Fruit fly (Drosophila melanogaster) whole organism, embryonic: ENCODE results near the gene Herc4.

ENCODE experiments used
- ATbp ChIP-seq: fragments of 200-800 bp; sonication (Bioruptor generic); optimal IDR thresholded peaks from 2 replicates; lab custom pipeline; 2017; ENCODE audit warnings: missing biosample characterization, mild to moderate bottlenecking, missing genetic modification characterization, missing genetic modification reagents
- Abd-B ChIP-seq: fragments of 200-800 bp; sonication (Bioruptor generic); optimal IDR thresholded peaks from 2 replicates; lab custom pipeline; 2018; ENCODE audit warnings: missing biosample characterization, mild to moderate bottlenecking, missing genetic modification characterization, moderate library complexity
- CG10543 ChIP-seq: fragments of 200-800 bp; sonication (Bioruptor generic); optimal IDR thresholded peaks from 3 replicates; lab custom pipeline; 2017; ENCODE audit warnings: missing biosample characterization, mild to moderate bottlenecking, missing genetic modification characterization, moderate library complexity
- CG11504 ChIP-seq: fragments of 200-800 bp; sonication (Bioruptor generic); optimal IDR thresholded peaks from 3 replicates; lab custom pipeline; 2019; ENCODE audit warnings: missing biosample characterization, mild to moderate bottlenecking, missing genetic modification characterization, moderate library complexity
- CG11560 ChIP-seq: fragments of 200-800 bp; sonication (Bioruptor generic); IDR thresholded peaks from 3 replicates; pipeline ENCODE4 v1.3.6; 2022; ENCODE audit warnings: missing biosample characterization, missing genetic modification characterization
- CG12769 ChIP-seq: fragments of 200-800 bp; sonication (Bioruptor generic); optimal IDR thresholded peaks from 2 replicates; lab custom pipeline; 2019; ENCODE audit warnings: missing biosample characterization, mild to moderate bottlenecking, missing genetic modification characterization, moderate library complexity
- CG13123 ChIP-seq: fragments of 200-800 bp; sonication (Bioruptor generic); optimal IDR thresholded peaks from 2 replicates; lab custom pipeline; 2016; ENCODE audit warnings: missing biosample characterization, missing genetic modification characterization
- CG13424 ChIP-seq: fragments of 200-800 bp; sonication (Bioruptor generic); optimal IDR thresholded peaks from 2 replicates; lab custom pipeline; 2019; ENCODE audit warnings: missing biosample characterization, mild to moderate bottlenecking, missing genetic modification characterization, moderate library complexity
- CG14014 ChIP-seq: fragments of 200-800 bp; sonication (Bioruptor generic); IDR thresholded peaks from 2 replicates; pipeline ENCODE4 v1.3.6; 2022; ENCODE audit warnings: missing biosample characterization, missing genetic modification characterization
- CG15601 ChIP-seq: fragments of 200-800 bp; sonication (Bioruptor generic); optimal IDR thresholded peaks from 3 replicates; lab custom pipeline; 2019; ENCODE audit warnings: missing biosample characterization, mild to moderate bottlenecking, missing genetic modification characterization, moderate library complexity
- CG15696 ChIP-seq: fragments of 200-800 bp; sonication (Bioruptor generic); optimal IDR thresholded peaks from 2 replicates; lab custom pipeline; 2019; ENCODE audit warnings: missing biosample characterization, mild to moderate bottlenecking, missing genetic modification characterization, moderate library complexity
- CG17829 ChIP-seq: fragments of 200-800 bp; optimal IDR thresholded peaks from 2 replicates; lab custom pipeline; 2019; ENCODE audit warnings: missing biosample characterization, mild to moderate bottlenecking, missing genetic modification characterization, moderate library complexity
- CG18764 ChIP-seq: fragments of 200-800 bp; sonication (Bioruptor generic); optimal IDR thresholded peaks from 3 replicates; lab custom pipeline; 2016; ENCODE audit warnings: missing biosample characterization, missing genetic modification characterization
- CG30020 ChIP-seq: fragments of 200-800 bp; optimal IDR thresholded peaks from 2 replicates; lab custom pipeline; 2019; ENCODE audit warnings: missing biosample characterization, mild to moderate bottlenecking, missing genetic modification characterization, moderate library complexity
- CG31224 ChIP-seq: fragments of 200-800 bp; sonication (Bioruptor generic); IDR thresholded peaks from 2 replicates; pipeline ENCODE4 v1.3.6; 2022; ENCODE audit warnings: missing biosample characterization, missing genetic modification characterization
- CG3407 ChIP-seq: fragments of 200-800 bp; sonication (Bioruptor generic); optimal IDR thresholded peaks from 2 replicates; lab custom pipeline; 2018; ENCODE audit warnings: missing biosample characterization, mild to moderate bottlenecking, missing genetic modification characterization
- CG3847 ChIP-seq: fragments of 200-800 bp; sonication (Bioruptor generic); IDR thresholded peaks from 2 replicates; pipeline ENCODE4 v1.3.6; 2022; ENCODE audit warnings: missing biosample characterization, missing genetic modification characterization
- CG42726 ChIP-seq: fragments of 200-800 bp; sonication (Bioruptor generic); IDR thresholded peaks from 2 replicates; pipeline ENCODE4 v1.3.6; 2022; ENCODE audit warnings: missing biosample characterization, missing genetic modification characterization; ENCODE audit not compliant: partially characterized antibody
- CG4404 ChIP-seq: fragments of 200-800 bp; sonication (Bioruptor generic); IDR thresholded peaks from 2 replicates; pipeline ENCODE4 v1.3.6; 2022; ENCODE audit warnings: missing biosample characterization, missing genetic modification characterization
- CG5953 ChIP-seq: fragments of 200-800 bp; sonication (Bioruptor generic); IDR thresholded peaks from 2 replicates; pipeline ENCODE4 v1.3.6; 2022; ENCODE audit warnings: missing biosample characterization, missing genetic modification characterization
- CG8924 ChIP-seq: fragments of 200-800 bp; optimal IDR thresholded peaks from 3 replicates; lab custom pipeline; 2019; ENCODE audit warnings: missing biosample characterization, mild to moderate bottlenecking, missing genetic modification characterization, moderate library complexity
- CG9797 ChIP-seq: fragments of 200-800 bp; sonication (Bioruptor generic); optimal IDR thresholded peaks from 3 replicates; lab custom pipeline; 2018; ENCODE audit warnings: missing biosample characterization, mild to moderate bottlenecking, missing genetic modification characterization
- CG9817 ChIP-seq: fragments of 200-800 bp; sonication (Bioruptor generic); optimal IDR thresholded peaks from 2 replicates; lab custom pipeline; 2018; ENCODE audit warnings: missing biosample characterization, mild to moderate bottlenecking, missing genetic modification characterization, moderate library complexity
- CG9932 ChIP-seq: fragments of 200-800 bp; sonication (Bioruptor generic); IDR thresholded peaks from 2 replicates; pipeline ENCODE4 v1.3.6; 2022; ENCODE audit warnings: missing biosample characterization, missing genetic modification characterization
- D19B ChIP-seq: fragments of 200-800 bp; sonication (Bioruptor generic); optimal IDR thresholded peaks from 2 replicates; lab custom pipeline; 2017; ENCODE audit warnings: missing biosample characterization, mild to moderate bottlenecking, missing genetic modification characterization
- Dfd ChIP-seq, 2 experiments: fragments of >200 bp; optimal IDR thresholded peaks; 2 replicates each; lab custom pipeline; 2017; ENCODE audit warnings: missing biosample characterization in 2 of 2, missing genetic modification characterization in 2 of 2
- H2.0 ChIP-seq: fragments of 200-800 bp; sonication (Bioruptor generic); IDR thresholded peaks from 2 replicates; pipeline ENCODE4 v1.3.6; 2022; ENCODE audit warnings: missing biosample characterization, missing genetic modification characterization
- HmgD ChIP-seq: fragments of 200-800 bp; sonication (Bioruptor generic); optimal IDR thresholded peaks from 3 replicates; lab custom pipeline; 2016; ENCODE audit warnings: missing biosample characterization, missing genetic modification characterization
- Hr51 ChIP-seq, 2 experiments: fragments of 200-800 bp; sonication (Bioruptor generic); optimal IDR thresholded peaks; 2 replicates in 1 of 2; 3 replicates in 1 of 2; lab custom pipeline; 2016 to 2018; ENCODE audit warnings: missing biosample characterization in 2 of 2, missing genetic modification characterization in 2 of 2, mild to moderate bottlenecking in 1 of 2, moderate library complexity in 1 of 2
- MTF-1 ChIP-seq: fragments of 200-800 bp; sonication (Bioruptor generic); optimal IDR thresholded peaks from 2 replicates; lab custom pipeline; 2018; ENCODE audit warnings: missing biosample characterization, mild to moderate bottlenecking, missing genetic modification characterization, borderline replicate concordance
- Nf-YB ChIP-seq: fragments of 200-800 bp; sonication (Bioruptor generic); optimal IDR thresholded peaks from 3 replicates; lab custom pipeline; 2019; ENCODE audit warnings: missing biosample characterization, mild to moderate bottlenecking, missing genetic modification characterization, moderate library complexity
- PHDP ChIP-seq: fragments of 200-800 bp; sonication (Bioruptor generic); optimal IDR thresholded peaks from 3 replicates; lab custom pipeline; 2018; ENCODE audit warnings: missing biosample characterization, mild to moderate bottlenecking, missing genetic modification characterization, moderate library complexity
- Sin3A ChIP-seq: fragments of >200 bp; optimal IDR thresholded peaks from 2 replicates; lab custom pipeline; 2018
- cato ChIP-seq: fragments of 200-800 bp; sonication (Bioruptor generic); optimal IDR thresholded peaks from 2 replicates; lab custom pipeline; 2016; ENCODE audit warnings: missing biosample characterization, missing genetic modification characterization, borderline replicate concordance
- caup ChIP-seq: fragments of 200-800 bp; sonication (Bioruptor generic); optimal IDR thresholded peaks from 3 replicates; lab custom pipeline; 2017; ENCODE audit warnings: missing biosample characterization, mild to moderate bottlenecking, missing genetic modification characterization, moderate library complexity; ENCODE audit not compliant: severe bottlenecking
- chif ChIP-seq, 2 experiments: fragments of 200-800 bp; sonication (Bioruptor generic); optimal IDR thresholded peaks; 3 replicates each; lab custom pipeline; 2016; ENCODE audit warnings: missing biosample characterization in 2 of 2, missing genetic modification characterization in 2 of 2
- chn ChIP-seq: fragments of 200-800 bp; sonication (Bioruptor generic); optimal IDR thresholded peaks from 2 replicates; lab custom pipeline; 2016; ENCODE audit warnings: missing biosample characterization, missing genetic modification characterization
- dpn ChIP-seq, 2 experiments: fragments of 200-800 bp; sonication (Bioruptor generic); optimal IDR thresholded peaks; 3 replicates each; lab custom pipeline; 2016; ENCODE audit warnings: missing biosample characterization in 2 of 2, missing genetic modification characterization in 2 of 2
- ems ChIP-seq: fragments of 200-800 bp; sonication (Bioruptor generic); optimal IDR thresholded peaks from 3 replicates; lab custom pipeline; 2016; ENCODE audit warnings: missing biosample characterization, missing genetic modification characterization
- ewg ChIP-seq: fragments of 200-800 bp; sonication (Bioruptor generic); optimal IDR thresholded peaks from 3 replicates; lab custom pipeline; 2017; ENCODE audit warnings: mild to moderate bottlenecking, missing biosample characterization, missing genetic modification reagents, missing genetic modification characterization
- her ChIP-seq: fragments of 200-800 bp; sonication (Bioruptor generic); optimal IDR thresholded peaks from 2 replicates; lab custom pipeline; 2016; ENCODE audit warnings: missing biosample characterization, missing genetic modification characterization
- jumu ChIP-seq: fragments of 200-800 bp; sonication (Bioruptor generic); optimal IDR thresholded peaks from 3 replicates; lab custom pipeline; 2016; ENCODE audit warnings: missing biosample characterization, missing genetic modification characterization
- sens ChIP-seq: fragments of 200-800 bp; sonication (Bioruptor generic); peaks from one replicate; lab custom pipeline; 2016; ENCODE audit warnings: missing biosample characterization, missing genetic modification characterization
- slbo ChIP-seq: fragments of 200-800 bp; sonication (Bioruptor generic); IDR thresholded peaks from 2 replicates; pipeline ENCODE4 v1.3.6; 2022; ENCODE audit warnings: missing biosample characterization, missing genetic modification characterization
- tna ChIP-seq: fragments of 200-800 bp; sonication (Bioruptor generic); IDR thresholded peaks from 2 replicates; pipeline ENCODE4 v1.3.6; 2022; ENCODE audit warnings: missing biosample characterization, missing genetic modification characterization; ENCODE audit not compliant: partially characterized antibody
- tup ChIP-seq: fragments of 200-800 bp; sonication (Bioruptor generic); optimal IDR thresholded peaks from 2 replicates; lab custom pipeline; 2016; ENCODE audit warnings: missing biosample characterization, mild to moderate bottlenecking, missing genetic modification characterization, moderate library complexity
- vvl ChIP-seq: fragments of 200-800 bp; sonication (Bioruptor generic); IDR thresholded peaks from 2 replicates; pipeline ENCODE4 v1.3.6; 2022; ENCODE audit warnings: missing biosample characterization, missing genetic modification characterization

The Herc4 gene

DNA sequence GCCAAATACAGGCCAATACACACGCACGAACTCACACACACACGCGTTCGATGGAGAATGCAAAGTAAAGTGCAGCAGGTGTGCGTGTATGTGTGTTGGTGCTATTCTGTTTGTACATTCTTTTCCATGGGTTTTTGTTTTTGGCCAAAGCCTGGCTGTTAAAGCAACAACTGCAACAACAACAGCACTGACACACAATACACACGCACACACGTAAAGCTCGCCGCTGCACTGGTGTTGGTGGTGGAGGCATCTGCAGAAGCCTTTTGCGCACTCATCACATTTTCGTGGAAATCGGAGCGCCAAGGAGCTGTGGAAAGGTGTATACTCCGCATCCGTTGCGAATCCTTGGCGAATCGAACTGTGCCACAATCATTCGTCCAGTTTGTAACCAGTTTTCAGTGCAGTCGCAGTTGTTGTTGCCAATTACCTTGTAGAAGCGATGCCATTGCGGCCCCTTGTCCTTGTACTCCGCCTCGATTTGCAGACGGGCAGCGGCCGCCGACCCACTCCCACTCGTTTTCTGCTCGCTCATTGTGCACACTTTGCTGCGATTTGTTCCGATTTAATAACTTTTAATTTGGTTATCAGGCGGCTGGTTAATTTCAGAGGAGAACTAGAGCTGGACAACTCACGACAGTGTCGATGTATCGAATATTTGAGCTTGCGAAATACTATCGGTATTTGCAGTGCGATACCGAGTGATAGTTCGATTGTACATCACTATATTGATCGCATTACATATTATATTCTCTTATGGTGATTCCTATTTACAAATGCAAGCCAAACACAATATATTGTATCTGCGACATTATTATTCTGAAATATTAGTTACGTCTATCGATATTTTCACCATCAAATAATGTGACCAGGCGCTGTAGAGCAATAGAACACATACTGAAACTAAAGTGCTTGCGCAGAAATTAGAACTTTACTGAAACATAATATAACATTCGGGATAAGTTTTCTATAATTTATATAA lies 36.7 kb downstream of the Herc4 start (continued):
- TF ChIP-seq CG15696 (tag; lab: Kevin White, UChicago) (no peak), CG13424 (tag; lab: Kevin White, UChicago) (peak; percentile 43), CG15601 (tag; lab: Kevin White, UChicago) (peak; percentile 7), caup (GFP tag; lab: Kevin White, UChicago) (peak; percentile 11), tna (GFP tag; lab: Robert Waterston, UW) (peak; percentile 94), Hr51 (GFP tag; optimal IDR thresholded peaks at IDR 0.05; lab: Kevin White, UChicago) (peak in 1 of 2 experiments; percentile 43), CG9797 (GFP tag; lab: Kevin White, UChicago) (peak; percentile 49), her (GFP tag; lab: Kevin White, UChicago) (peak; percentile 20), CG17829 (tag; lab: Kevin White, UChicago) (peak; percentile 57), PHDP (no peak), D19B (no peak), CG9932 (GFP tag; lab: Robert Waterston, UW) (peak; percentile 81), CG8924 (tag; lab: Kevin White, UChicago) (peak; percentile 42), sens (GFP tag; lab: Kevin White, UChicago) (peak; percentile 77), ems (peak; percentile 5), CG4404 (GFP tag; lab: Robert Waterston, UW) (no peak), CG12769 (tag; lab: Kevin White, UChicago) (peak; percentile 13), slbo (GFP tag; lab: Robert Waterston, UW) (peak; percentile 77), CG11560 (tag; lab: Robert Waterston, UW) (peak; percentile 97), CG42726 (peak; percentile 95), MTF-1 (no peak), CG18764 (no peak), H2.0 (GFP tag; lab: Robert Waterston, UW) (0 out of 2 replicates have a peak, but pooled peaks have one; percentile 12), CG9817 (tag; lab: Kevin White, UChicago) (peak; percentile 19), ewg (GFP tag; lab: Kevin White, UChicago) (peak; percentile 55), vvl (GFP tag; lab: Robert Waterston, UW) (peak; percentile 32; the same call in 1 of the 2 replicates), CG30020 (peak; percentile 53), Nf-YB (GFP tag; lab: Kevin White, UChicago) (peak; percentile 11), CG5953 (GFP tag; lab: Robert Waterston, UW) (no peak), HmgD (GFP tag; lab: Kevin White, UChicago) (peak; percentile 38), CG14014 (GFP tag; lab: Robert Waterston, UW) (0 out of 2 replicates have a peak, but pooled peaks have one; percentile 9), Sin3A (peak; percentile 36), ATbp (GFP tag; lab: Kevin White, UChicago) (no peak), tup (GFP tag; lab: Kevin White, UChicago) (no peak), CG31224 (GFP tag; lab: Robert Waterston, UW) (peak; percentile 30; the same call in 1 of the 2 replicates), chif (GFP tag; optimal IDR thresholded peaks at IDR 0.05; lab: Kevin White, UChicago) (no peak), cato (GFP tag; lab: Kevin White, UChicago) (peak; percentile 4), CG3407 (GFP tag; lab: Kevin White, UChicago) (no peak), Abd-B (GFP tag; lab: Kevin White, UChicago) (no peak), jumu (peak; percentile 40), CG10543 (GFP tag; lab: Kevin White, UChicago) (peak; percentile 29), CG13123 (peak; percentile 1), CG3847 (peak; percentile 57), CG11504 (tag; lab: Kevin White, UChicago) (peak; percentile 48), chn (GFP tag; lab: Kevin White, UChicago) (peak; percentile 18), dpn (GFP tag; optimal IDR thresholded peaks at IDR 0.05; lab: Kevin White, UChicago) (peak; percentile 23 to 51), Dfd (GFP tag; optimal IDR thresholded peaks at IDR 0.05; lab: Kevin White, UChicago) (no peak)
